Fruit fly (Drosophila melanogaster): ENCODE measurements around the gene baz.
A peak's percentile ranks its signal among the peaks of the same experiment; 100 is the strongest.

Gene baz

dm6 chrX:17244854-17245253, 85.0 kb downstream of the baz start, which contains the start of gene CG8915 (continued):
- TF ChIP-seq sisA (GFP tag; IDR thresholded peaks at IDR 0.05) (no peak), CG16813 (GFP tag; IDR thresholded peaks at IDR 0.05; ENCODE audit: partially characterized antibody) (no peak), CG6765 (GFP tag; optimal IDR thresholded peaks at IDR 0.05) (no peak), seq (GFP tag; IDR thresholded peaks at IDR 0.05) (no peak), CG8290 (GFP tag; optimal IDR thresholded peaks at IDR 0.05) (no peak), CG8290 (tag; optimal IDR thresholded peaks at IDR 0.05) (no peak), CG30020 (tag; optimal IDR thresholded peaks at IDR 0.05) (peak; percentile 14), CG4282 (GFP tag; optimal IDR thresholded peaks at IDR 0.05) (no peak), Bdp1 (GFP tag; optimal IDR thresholded peaks at IDR 0.05) (no peak), CG12071 (GFP tag; optimal IDR thresholded peaks at IDR 0.05) (no peak), CG15696 (tag; optimal IDR thresholded peaks at IDR 0.05) (no peak), CG6689 (GFP tag; IDR thresholded peaks at IDR 0.05) (no peak), Rx (GFP tag; IDR thresholded peaks at IDR 0.05) (no peak), CG7357 (GFP tag; IDR thresholded peaks at IDR 0.05) (no peak), Dek (tag; optimal IDR thresholded peaks at IDR 0.05) (no peak), CG10462 (GFP tag; optimal IDR thresholded peaks at IDR 0.05) (no peak), pnt (GFP tag; optimal IDR thresholded peaks at IDR 0.05) (no peak), CG31224 (GFP tag; IDR thresholded peaks at IDR 0.05) (no peak), hb (GFP tag; IDR thresholded peaks at IDR 0.05; ENCODE audit: partially characterized antibody) (no peak; the same call in 2 of the 3 replicates), Optix (GFP tag; IDR thresholded peaks at IDR 0.05) (no peak), Ets65A (GFP tag) (no peak), sens-2 (GFP tag; IDR thresholded peaks at IDR 0.05) (no peak), sens (GFP tag) (peak; percentile 71), CG11560 (tag; IDR thresholded peaks at IDR 0.05) (no peak), bab2 (GFP tag; optimal IDR thresholded peaks at IDR 0.05) (no peak), hth (optimal IDR thresholded peaks at IDR 0.05) (no peak), Med (GFP tag) (peak; percentile 67), CG8359 (GFP tag; optimal IDR thresholded peaks at IDR 0.05; ENCODE audit: borderline replicate concordance) (no peak), bigmax (GFP tag; optimal IDR thresholded peaks at IDR 0.05) (no peak), ash1 (GFP tag; optimal IDR thresholded peaks at IDR 0.05) (no peak), CG5245 (GFP tag; optimal IDR thresholded peaks at IDR 0.05) (no peak), run (tag; optimal IDR thresholded peaks at IDR 0.05) (no peak), Sry-δ (GFP tag; optimal IDR thresholded peaks at IDR 0.05) (peak; percentile 35), CG32532 (GFP tag; IDR thresholded peaks at IDR 0.05) (no peak), bowl (GFP tag; IDR thresholded peaks at IDR 0.05) (no peak), CG11504 (tag; optimal IDR thresholded peaks at IDR 0.05) (no peak), fru (optimal IDR thresholded peaks at IDR 0.05) (no peak), CG5180 (GFP tag; optimal IDR thresholded peaks at IDR 0.05) (no peak), CG2129 (GFP tag; IDR thresholded peaks at IDR 0.05; ENCODE audit: partially characterized antibody) (no peak), nmo (GFP tag; optimal IDR thresholded peaks at IDR 0.05) (peak; percentile 13), Dip3 (GFP tag; optimal IDR thresholded peaks at IDR 0.05) (no peak), CG12299 (tag; optimal IDR thresholded peaks at IDR 0.05) (no peak), HLHmδ (GFP tag; optimal IDR thresholded peaks at IDR 0.05) (no peak), salm (tag; optimal IDR thresholded peaks at IDR 0.05) (no peak), CG9609 (GFP tag; optimal IDR thresholded peaks at IDR 0.05) (no peak), Bgb (GFP tag; IDR thresholded peaks at IDR 0.05; ENCODE audit: partially characterized antibody) (peak; percentile 62), Atf3 (GFP tag; optimal IDR thresholded peaks at IDR 0.05) (no peak), CG11085 (GFP tag; IDR thresholded peaks at IDR 0.05) (no peak), CG10565 (GFP tag; optimal IDR thresholded peaks at IDR 0.05) (no peak), crol (GFP tag; IDR thresholded peaks at IDR 0.05) (no peak), CG9215 (GFP tag; IDR thresholded peaks at IDR 0.05) (no peak), CoRest (tag; optimal IDR thresholded peaks at IDR 0.05) (peak; percentile 21), HLH4C (GFP tag; IDR thresholded peaks at IDR 0.05; ENCODE audit: partially characterized antibody) (peak; percentile 74), dmrt99B (tag; optimal IDR thresholded peaks at IDR 0.05) (no peak)

Data from whole organism, embryonic.